Worm (Caenorhabditis elegans) whole organism, midembryonic: ENCODE results near the gene ptr-6.

Experiments
- T22C8.4 ChIP-seq: fragments of 200-800 bp; sonication (Bioruptor generic); IDR thresholded peaks from 2 replicates; pipeline ENCODE4 v1.3.6; 2022; ENCODE audit warnings: missing genetic modification characterization, missing compliant biosample characterization
- cog-1 ChIP-seq: sonication (generic microtip); optimal IDR thresholded peaks from 2 replicates; lab custom pipeline; 2016; ENCODE audit warnings: missing genetic modification characterization, missing compliant biosample characterization
- flt-1 ChIP-seq: fragments of 200-800 bp; sonication (Bioruptor generic); IDR thresholded peaks from 2 replicates; pipeline ENCODE4 v1.3.6; 2022; ENCODE audit warnings: missing genetic modification characterization, missing compliant biosample characterization
- klf-2 ChIP-seq: fragments of 200-800 bp; sonication (Bioruptor generic); conservative IDR thresholded peaks from 2 replicates; pipeline ENCODE4 v1.3.6; 2022; ENCODE audit warnings: missing genetic modification reagents, missing genetic modification characterization, missing compliant biosample characterization
- med-1 ChIP-seq: sonication (generic microtip); optimal IDR thresholded peaks from 2 replicates; lab custom pipeline; 2017; ENCODE audit warnings: missing genetic modification characterization, mild to moderate bottlenecking, missing compliant biosample characterization, antibody characterized with exemption, missing genetic modification reagents; ENCODE audit not compliant: insufficient read depth
- ref-1 ChIP-seq: fragments of 200-800 bp; sonication (Bioruptor generic); conservative IDR thresholded peaks from 2 replicates; pipeline ENCODE4 v1.3.6; 2022; ENCODE audit warnings: missing genetic modification reagents, missing genetic modification characterization, missing compliant biosample characterization
- tab-1 ChIP-seq: fragments of 200-800 bp; sonication (Bioruptor generic); IDR thresholded peaks from 2 replicates; pipeline ENCODE4 v1.3.6; 2022; ENCODE audit warnings: missing genetic modification characterization, missing compliant biosample characterization
- ztf-23 ChIP-seq: fragments of 200-800 bp; sonication (Bioruptor generic); IDR thresholded peaks from 2 replicates; pipeline ENCODE4 v1.3.6; 2022; ENCODE audit warnings: missing genetic modification reagents, missing genetic modification characterization, missing compliant biosample characterization
- ztf-29 ChIP-seq: fragments of 200-800 bp; sonication (Bioruptor generic); IDR thresholded peaks from 2 replicates; pipeline ENCODE4 v1.3.6; 2022; ENCODE audit warnings: missing genetic modification reagents, missing genetic modification characterization, missing compliant biosample characterization

Gene ptr-6

DNA sequence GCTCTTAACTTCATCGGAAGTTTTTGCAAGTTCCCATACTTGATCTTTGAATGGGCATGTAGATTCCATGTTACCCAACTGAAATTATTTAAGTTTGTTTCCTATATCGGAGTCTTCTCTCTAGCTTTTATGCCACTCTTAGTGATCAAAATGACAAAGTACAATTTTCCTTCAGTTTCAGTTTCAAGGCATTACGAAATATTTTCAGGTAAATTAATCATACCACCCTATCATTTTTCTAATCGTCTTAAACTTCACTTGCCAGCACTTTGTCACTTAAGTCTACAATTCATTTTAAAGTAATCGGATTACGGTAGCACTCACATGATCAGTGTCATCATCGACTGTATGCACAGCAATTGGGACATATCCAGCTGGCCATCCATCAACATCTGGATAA lies 11.9 kb downstream of the ptr-6 start:
- TF ChIP-seq med-1 (GFP tag; lab: Kevin White, UChicago) (no peak), ztf-29 (GFP tag; lab: Robert Waterston, UW) (no peak), cog-1 (no peak), T22C8.4 (GFP tag; lab: Robert Waterston, UW) (no peak), ref-1 (no peak), flt-1 (no peak), tab-1 (GFP tag; lab: Robert Waterston, UW) (no peak), ztf-23 (GFP tag; lab: Robert Waterston, UW) (no peak), klf-2 (GFP tag; lab: Robert Waterston, UW) (no peak)

DNA sequence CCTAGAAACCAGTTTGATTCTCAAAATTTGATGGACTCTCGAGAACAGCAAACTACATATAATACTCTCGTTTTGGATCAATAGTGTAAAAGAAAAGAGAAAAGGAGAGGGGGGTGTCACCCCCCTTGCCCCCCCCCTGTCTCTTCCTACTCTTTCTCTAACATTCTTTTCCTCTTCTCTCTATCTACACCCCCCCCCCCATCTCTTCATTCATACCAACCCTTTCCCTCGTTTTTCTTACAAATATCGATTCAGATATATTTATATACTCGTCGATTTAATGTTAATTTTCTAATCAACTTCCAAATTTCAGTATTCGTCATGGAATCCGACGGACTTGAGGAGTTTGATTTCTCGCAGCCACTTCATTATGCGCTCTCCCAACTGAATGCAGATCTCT lies 15.5 kb downstream of the ptr-6 start, which contains the start of gene EGAP2.1:
TSS of gene EGAP2.1 (plus strand) at position 301 of the 400 bp plus-strand sequence.
- TF ChIP-seq tab-1 (GFP tag; lab: Robert Waterston, UW), result no peak
- peak; percentile 49; the same call in 1 of the 2 replicates for TF ChIP-seq flt-1
- TF ChIP-seq T22C8.4 (GFP tag; lab: Robert Waterston, UW), result 0 out of 2 replicates have a peak, but pooled peaks have one; percentile 34
- no peak for TF ChIP-seq cog-1
- no peak for TF ChIP-seq ztf-29 (GFP tag; lab: Robert Waterston, UW)
- TF ChIP-seq klf-2 (GFP tag; lab: Robert Waterston, UW), result no peak
- TF ChIP-seq ztf-23 (GFP tag; lab: Robert Waterston, UW), result no peak
- TF ChIP-seq ref-1, result no peak
- TF ChIP-seq med-1 (GFP tag; lab: Kevin White, UChicago), result no peak

ce11 chrII:5229596-5229995 lies 17.0 kb downstream of the ptr-6 start, which contains the start of gene EGAP2.2:
TSS of gene EGAP2.2 (plus strand) at chrII:5229896.
- TF ChIP-seq ztf-29 (GFP tag; lab: Robert Waterston, UW) (no peak), tab-1 (GFP tag; lab: Robert Waterston, UW) (no peak), ref-1 (no peak), ztf-23 (GFP tag; lab: Robert Waterston, UW) (no peak), cog-1 (no peak), klf-2 (GFP tag; lab: Robert Waterston, UW) (no peak), T22C8.4 (GFP tag; lab: Robert Waterston, UW) (no peak), med-1 (GFP tag; lab: Kevin White, UChicago) (no peak), flt-1 (no peak)

DNA sequence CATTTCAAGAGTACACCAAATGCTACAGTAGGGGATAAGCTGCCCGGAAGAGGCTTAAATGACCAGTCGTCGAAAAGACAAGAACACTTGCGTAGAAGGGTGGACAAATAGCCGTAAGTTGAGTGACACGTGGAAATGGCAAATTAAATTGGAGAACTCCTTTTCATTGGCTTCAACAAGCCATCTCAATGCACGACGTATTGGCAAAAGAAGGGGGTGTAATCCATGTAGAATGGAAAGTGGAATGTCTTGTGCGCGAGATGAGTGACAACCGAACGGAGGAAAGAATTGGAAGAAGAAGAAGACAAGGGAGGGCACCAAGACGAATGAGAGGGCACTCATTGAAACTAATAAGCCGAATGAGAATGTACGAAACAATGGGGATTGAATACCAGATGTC lies 18.0 kb downstream of the ptr-6 start:
- no peak for TF ChIP-seq flt-1
- no peak for TF ChIP-seq cog-1
- TF ChIP-seq tab-1 (GFP tag; lab: Robert Waterston, UW), result 0 out of 2 replicates have a peak, but pooled peaks have one; percentile 41
- TF ChIP-seq ztf-29 (GFP tag; lab: Robert Waterston, UW), result no peak
- no peak for TF ChIP-seq klf-2 (GFP tag; lab: Robert Waterston, UW)
- TF ChIP-seq ztf-23 (GFP tag; lab: Robert Waterston, UW), result no peak
- no peak for TF ChIP-seq ref-1

- TF ChIP-seq tab-1 (GFP tag; lab: Robert Waterston, UW) (no peak), T22C8.4 (GFP tag; lab: Robert Waterston, UW) (no peak), klf-2 (GFP tag; lab: Robert Waterston, UW) (no peak), ztf-23 (GFP tag; lab: Robert Waterston, UW) (no peak), cog-1 (peak; percentile 16), flt-1 (0 out of 2 replicates have a peak, but pooled peaks have one; percentile 30), med-1 (GFP tag; lab: Kevin White, UChicago) (no peak), ref-1 (no peak), ztf-29 (GFP tag; lab: Robert Waterston, UW) (no peak)
These were observed 18.9 kb downstream of the ptr-6 start for ce11 chrII:5227768-5228167.

- peak; percentile 17; the same call in 1 of the 2 replicates for TF ChIP-seq flt-1
- 0 out of 2 replicates have a peak, but pooled peaks have one; percentile 54 for TF ChIP-seq ztf-23 (GFP tag; lab: Robert Waterston, UW)
- no peak for TF ChIP-seq tab-1 (GFP tag; lab: Robert Waterston, UW)
These were observed 20.3 kb downstream of the ptr-6 start for ce11 chrII:5226309-5226708.

ce11 chrII:5225284-5225683 lies 21.4 kb downstream of the ptr-6 start, which contains the start of gene dsh-1:
TSS of gene dsh-1 (minus strand) at chrII:5225384.
- TF ChIP-seq T22C8.4 (GFP tag; lab: Robert Waterston, UW) (no peak), tab-1 (GFP tag; lab: Robert Waterston, UW) (no peak), cog-1 (no peak), med-1 (GFP tag; lab: Kevin White, UChicago) (no peak), flt-1 (no peak), ztf-29 (GFP tag; lab: Robert Waterston, UW) (no peak), ref-1 (no peak), klf-2 (GFP tag; lab: Robert Waterston, UW) (no peak), ztf-23 (GFP tag; lab: Robert Waterston, UW) (no peak)

DNA sequence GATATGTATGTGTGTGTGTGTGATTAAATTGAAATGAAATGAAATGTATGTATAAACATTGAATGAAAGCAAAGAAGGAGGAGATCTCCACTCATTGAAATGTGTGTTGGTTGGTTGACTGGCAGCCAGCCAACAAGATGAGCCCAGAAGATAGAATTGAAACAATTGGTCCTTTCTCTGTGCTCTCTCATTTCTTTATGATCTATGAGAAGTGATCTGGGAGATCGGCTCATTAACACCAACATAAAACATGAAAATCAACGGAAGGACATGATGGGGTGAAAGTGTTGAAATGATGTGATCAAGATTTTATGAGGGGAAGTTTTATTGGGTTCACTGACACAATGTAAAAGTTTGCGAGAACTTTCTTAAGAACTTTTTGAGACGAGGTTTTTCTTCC lies 23.8 kb downstream of the ptr-6 start:
- TF ChIP-seq ref-1 (no peak), T22C8.4 (GFP tag; lab: Robert Waterston, UW) (no peak), klf-2 (GFP tag; lab: Robert Waterston, UW) (no peak), flt-1 (no peak), ztf-23 (GFP tag; lab: Robert Waterston, UW) (no peak), tab-1 (GFP tag; lab: Robert Waterston, UW) (no peak), ztf-29 (GFP tag; lab: Robert Waterston, UW) (no peak), cog-1 (no peak), med-1 (GFP tag; lab: Kevin White, UChicago) (no peak)

- no peak for TF ChIP-seq ref-1
- no peak for TF ChIP-seq flt-1
- TF ChIP-seq klf-2 (GFP tag; lab: Robert Waterston, UW), result no peak
- no peak for TF ChIP-seq ztf-23 (GFP tag; lab: Robert Waterston, UW)
These were observed 26.0 kb downstream of the ptr-6 start for ce11 chrII:5220648-5221047.

ce11 chrII:5218349-5218748 lies 28.3 kb downstream of the ptr-6 start:
- TF ChIP-seq ztf-23 (GFP tag; lab: Robert Waterston, UW), result no peak
- no peak for TF ChIP-seq tab-1 (GFP tag; lab: Robert Waterston, UW)
- TF ChIP-seq cog-1, result no peak
- no peak for TF ChIP-seq ref-1
- no peak for TF ChIP-seq med-1 (GFP tag; lab: Kevin White, UChicago)
- no peak for TF ChIP-seq ztf-29 (GFP tag; lab: Robert Waterston, UW)
